Worm (Caenorhabditis elegans) whole organism, young adult: ENCODE measurements around the gene clec-177.

ENCODE experiments used
- C17E4.6 ChIP-seq: fragments of 200-800 bp; sonication (Bioruptor generic); IDR thresholded peaks from 2 replicates; pipeline ENCODE4 v1.3.6; 2022; ENCODE audit warnings: missing genetic modification reagents, missing genetic modification characterization, missing compliant biosample characterization
- bed-2 ChIP-seq: fragments of 200-800 bp; sonication (Bioruptor generic); IDR thresholded peaks from 2 replicates; pipeline ENCODE4 v1.3.6; 2022; ENCODE audit warnings: missing genetic modification reagents, missing genetic modification characterization, missing compliant biosample characterization
- chd-7 ChIP-seq: sonication (generic microtip); optimal IDR thresholded peaks from 2 replicates; lab custom pipeline; 2016; ENCODE audit warnings: mild to moderate bottlenecking, missing genetic modification characterization, moderate library complexity, missing compliant biosample characterization
- nhr-120 ChIP-seq: fragments of 200-800 bp; sonication (Bioruptor generic); IDR thresholded peaks from 2 replicates; pipeline ENCODE4 v1.3.6; 2022; ENCODE audit warnings: missing genetic modification characterization, missing compliant biosample characterization
- nhr-80 ChIP-seq: sonication (generic microtip); optimal IDR thresholded peaks from 2 replicates; lab custom pipeline; 2016; ENCODE audit warnings: missing genetic modification characterization, missing compliant biosample characterization
- repo-1 ChIP-seq: sonication (generic microtip); optimal IDR thresholded peaks from 2 replicates; lab custom pipeline; 2017; ENCODE audit warnings: mild to moderate bottlenecking, missing genetic modification characterization, missing compliant biosample characterization
- snpc-1.1 ChIP-seq: sonication (generic microtip); optimal IDR thresholded peaks from 2 replicates; lab custom pipeline; 2017; ENCODE audit warnings: missing genetic modification characterization, mild to moderate bottlenecking, missing compliant biosample characterization, antibody characterized with exemption, moderate library complexity, missing genotype, missing genetic modification reagents; ENCODE audit not compliant: insufficient read depth
- snpc-4 ChIP-seq, 5 experiments: fragments of 150-350 bp in 1 of 5; sonication (generic microtip) in 4 of 5; optimal IDR thresholded peaks; 2 replicates each; lab custom pipeline; 2014 to 2018; ENCODE audit warnings: missing genetic modification characterization in 5 of 5, missing biosample characterization in 3 of 5, antibody characterized with exemption in 2 of 5, mild to moderate bottlenecking in 2 of 5, missing compliant biosample characterization in 2 of 5, missing genotype in 2 of 5, moderate library complexity in 2 of 5, missing genetic modification reagents in 1 of 5
- unc-62 ChIP-seq: fragments of 150-350 bp; optimal IDR thresholded peaks from 2 replicates; lab custom pipeline; 2014; ENCODE audit warnings: missing biosample characterization, missing genetic modification reagents, missing genetic modification characterization

- TF ChIP-seq C17E4.6 (GFP tag; lab: Robert Waterston, UW) = no peak
- no peak for TF ChIP-seq snpc-4 (GFP tag; optimal IDR thresholded peaks at IDR 0.05; lab: Kevin White, UChicago)
- TF ChIP-seq snpc-4 (tag; optimal IDR thresholded peaks at IDR 0.05; lab: Kevin White, UChicago) = no peak
- TF ChIP-seq chd-7 (tag; lab: Kevin White, UChicago) = no peak
- no peak for TF ChIP-seq nhr-120 (GFP tag; lab: Robert Waterston, UW)
- TF ChIP-seq nhr-80 (tag; lab: Kevin White, UChicago) = no peak
- no peak for TF ChIP-seq bed-2 (GFP tag; lab: Robert Waterston, UW)
- no peak for TF ChIP-seq snpc-1.1 (tag; lab: Kevin White, UChicago)
- no peak for TF ChIP-seq repo-1 (tag; lab: Kevin White, UChicago)
- TF ChIP-seq unc-62 (GFP tag; lab: Kevin White, UChicago) = no peak
These were observed 10.6 kb downstream of the clec-177 start for ce11 chrIV:4996956-4997355.
